Worm (Caenorhabditis elegans): Measurements from ENCODE around the gene snr-1.
A peak's percentile ranks its signal among the peaks of the same experiment; 100 is the strongest.

DNA sequence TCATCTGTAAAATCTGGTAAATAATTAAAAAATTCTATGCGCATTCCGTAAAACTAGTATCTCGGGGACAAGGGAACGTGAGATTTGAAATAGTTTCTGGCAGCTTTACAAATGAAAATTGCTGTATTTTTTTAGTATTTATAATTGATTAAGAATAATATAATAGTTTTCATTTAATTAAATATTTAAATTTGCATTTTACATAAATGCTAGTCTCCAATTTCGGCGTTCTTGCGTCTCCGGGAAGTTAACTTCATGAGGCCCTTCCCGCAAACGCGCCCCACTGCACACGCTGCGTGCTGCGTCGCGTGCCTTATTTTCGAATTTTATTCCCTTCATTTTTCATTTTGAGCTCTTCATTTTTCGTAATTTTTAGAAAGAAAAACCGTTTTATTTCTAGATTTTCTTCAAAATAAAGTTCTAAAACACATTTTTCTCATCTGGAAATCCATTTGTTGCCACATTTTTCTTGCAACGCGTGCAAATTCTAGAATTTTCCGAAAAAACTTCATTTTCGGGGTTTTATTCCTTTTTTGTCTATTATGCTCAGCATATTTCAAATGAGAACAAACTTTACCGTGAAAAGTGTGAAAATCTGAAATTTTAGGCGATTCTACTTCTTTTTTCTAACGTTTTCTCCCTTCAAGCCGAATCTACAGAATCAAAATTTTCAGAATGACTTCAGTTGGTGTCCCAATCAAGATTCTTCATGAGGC is at the start of gene snr-1, which contains the start of gene snx-13:
- TF ChIP-seq snpc-4 (tag; optimal IDR thresholded peaks at IDR 0.05) (peak; percentile 61), lin-11 (tag; optimal IDR thresholded peaks at IDR 0.05) (peak; percentile 71), mbf-1 (tag; optimal IDR thresholded peaks at IDR 0.05) (no peak), fos-1 (tag; optimal IDR thresholded peaks at IDR 0.05) (peak; percentile 57), ceh-82 (tag; optimal IDR thresholded peaks at IDR 0.05) (peak; percentile 63), ztf-4 (tag; optimal IDR thresholded peaks at IDR 0.05) (peak; percentile 68), nhr-129 (tag; optimal IDR thresholded peaks at IDR 0.05) (peak; percentile 31), blmp-1 (tag; optimal IDR thresholded peaks at IDR 0.05; ENCODE audit: insufficient read depth) (peak; percentile 3), nhr-237 (tag; optimal IDR thresholded peaks at IDR 0.05) (no peak), nhr-12 (tag; optimal IDR thresholded peaks at IDR 0.05) (no peak), egl-27 (tag; optimal IDR thresholded peaks at IDR 0.05) (no peak), unc-62 (GFP tag; optimal IDR thresholded peaks at IDR 0.05) (no peak), nhr-21 (tag; optimal IDR thresholded peaks at IDR 0.05) (peak; percentile 71)
